Fruit fly (Drosophila melanogaster): ENCODE measurements around the gene CG15395.

DNA sequence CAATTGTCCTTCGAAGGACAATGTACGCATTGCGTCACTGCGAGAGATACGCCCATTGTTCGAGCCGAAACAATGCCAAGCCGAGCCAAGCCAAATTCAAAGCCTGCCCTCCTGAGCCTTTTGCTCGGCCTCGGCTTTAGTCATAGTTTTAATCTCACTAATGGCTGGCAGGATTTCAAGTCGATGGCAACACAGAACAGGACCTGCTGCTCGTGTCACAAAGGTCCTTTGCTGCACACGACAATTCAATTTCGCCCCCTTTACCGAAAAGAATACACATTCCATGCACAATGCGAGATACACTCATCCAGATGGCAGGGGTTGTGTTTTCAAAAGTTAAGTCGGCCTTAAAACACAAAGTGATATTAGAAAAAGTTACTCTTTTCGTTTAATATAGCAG lies 18.2 kb upstream of the CG15395 start, which contains the start of gene CG15394:
- TF ChIP-seq Hr83 (GFP tag; optimal IDR thresholded peaks at IDR 0.05; ENCODE audit: poor library complexity, severe bottlenecking) (no peak), Jra (GFP tag; optimal IDR thresholded peaks at IDR 0.05) (no peak), pan (optimal IDR thresholded peaks at IDR 0.05) (no peak), N (GFP tag; optimal IDR thresholded peaks at IDR 0.05) (no peak), fru (GFP tag; optimal IDR thresholded peaks at IDR 0.05) (no peak), Vsx2 (GFP tag; optimal IDR thresholded peaks at IDR 0.05; ENCODE audit: partially characterized antibody) (no peak), dl (GFP tag; optimal IDR thresholded peaks at IDR 0.05; ENCODE audit: insufficient read depth in 1 of 2, partially characterized antibody in 2 of 2) (no peak), Mio (GFP tag; optimal IDR thresholded peaks at IDR 0.05) (no peak), sage (GFP tag; optimal IDR thresholded peaks at IDR 0.05) (no peak), OdsH (GFP tag; optimal IDR thresholded peaks at IDR 0.05) (no peak), CG32264 (GFP tag; optimal IDR thresholded peaks at IDR 0.05) (no peak), GATAd (GFP tag; optimal IDR thresholded peaks at IDR 0.05) (no peak), Sp1 (GFP tag; optimal IDR thresholded peaks at IDR 0.05) (no peak)

Data from whole organism, wandering third instar larva.